Fruit fly (Drosophila melanogaster) whole organism, embryonic: ENCODE results near the gene AstA-R1.

Experiments
- ATbp ChIP-seq: fragments of 200-800 bp; sonication (Bioruptor generic); optimal IDR thresholded peaks from 2 replicates; lab custom pipeline; 2017; ENCODE audit warnings: missing biosample characterization, mild to moderate bottlenecking, missing genetic modification characterization, missing genetic modification reagents
- Aef1 ChIP-seq: fragments of 200-800 bp; sonication (Bioruptor generic); IDR thresholded peaks from 3 replicates; pipeline ENCODE4 v1.3.6; 2022; ENCODE audit warnings: missing biosample characterization, missing genetic modification characterization
- Atf-2 ChIP-seq: fragments of 200-800 bp; sonication (Bioruptor generic); optimal IDR thresholded peaks from 2 replicates; lab custom pipeline; 2016; ENCODE audit warnings: missing biosample characterization, missing genetic modification characterization
- BEAF-32 ChIP-seq: fragments of 200-800 bp; sonication (Bioruptor generic); optimal IDR thresholded peaks from 3 replicates; lab custom pipeline; 2017; ENCODE audit warnings: missing biosample characterization, missing genetic modification characterization, mild to moderate bottlenecking, moderate library complexity, missing genetic modification reagents
- CG10209 ChIP-seq: fragments of 200-800 bp; sonication (Bioruptor generic); optimal IDR thresholded peaks from 3 replicates; lab custom pipeline; 2017; ENCODE audit warnings: missing biosample characterization, mild to moderate bottlenecking, missing genetic modification characterization, missing genetic modification reagents
- CG13287 ChIP-seq: fragments of 200-800 bp; sonication (Bioruptor generic); IDR thresholded peaks from 2 replicates; pipeline ENCODE4 v1.3.6; 2022; ENCODE audit warnings: missing biosample characterization, missing genetic modification characterization; ENCODE audit not compliant: partially characterized antibody
- CG15269 ChIP-seq: fragments of 200-800 bp; sonication (Bioruptor generic); optimal IDR thresholded peaks from 2 replicates; lab custom pipeline; 2018; ENCODE audit warnings: missing biosample characterization, mild to moderate bottlenecking, missing genetic modification characterization, moderate library complexity
- CG17359 ChIP-seq: fragments of 200-800 bp; sonication (Bioruptor generic); optimal IDR thresholded peaks from 3 replicates; lab custom pipeline; 2018; ENCODE audit warnings: missing biosample characterization, mild to moderate bottlenecking, missing genetic modification characterization, moderate library complexity
- CG17802 ChIP-seq: fragments of 200-800 bp; sonication (Bioruptor generic); optimal IDR thresholded peaks from 2 replicates; lab custom pipeline; 2018; ENCODE audit warnings: missing biosample characterization, mild to moderate bottlenecking, missing genetic modification characterization, moderate library complexity
- CG18764 ChIP-seq: fragments of 200-800 bp; sonication (Bioruptor generic); optimal IDR thresholded peaks from 3 replicates; lab custom pipeline; 2016; ENCODE audit warnings: missing biosample characterization, missing genetic modification characterization
- CG2116 ChIP-seq: fragments of 200-800 bp; sonication (Bioruptor generic); optimal IDR thresholded peaks from 3 replicates; lab custom pipeline; 2018; ENCODE audit warnings: missing biosample characterization, mild to moderate bottlenecking, missing genetic modification characterization
- CG2678 ChIP-seq: fragments of 200-800 bp; sonication (Bioruptor generic); optimal IDR thresholded peaks from 3 replicates; lab custom pipeline; 2019; ENCODE audit warnings: missing biosample characterization, mild to moderate bottlenecking, missing genetic modification characterization, moderate library complexity
- CG31365 ChIP-seq: fragments of 200-800 bp; sonication (Bioruptor generic); optimal IDR thresholded peaks from 2 replicates; lab custom pipeline; 2018; ENCODE audit warnings: missing biosample characterization, mild to moderate bottlenecking, missing genetic modification characterization
- CG3407 ChIP-seq: fragments of 200-800 bp; sonication (Bioruptor generic); optimal IDR thresholded peaks from 2 replicates; lab custom pipeline; 2018; ENCODE audit warnings: missing biosample characterization, mild to moderate bottlenecking, missing genetic modification characterization
- CG43689 ChIP-seq: fragments of 200-800 bp; sonication (Bioruptor generic); IDR thresholded peaks from 2 replicates; pipeline ENCODE4 v1.3.6; 2022; ENCODE audit warnings: missing biosample characterization, missing genetic modification characterization
- CG4730 ChIP-seq: fragments of 200-800 bp; sonication (Bioruptor generic); IDR thresholded peaks from 2 replicates; pipeline ENCODE4 v1.3.6; 2022; ENCODE audit warnings: missing biosample characterization, missing genetic modification characterization
- CG7271 ChIP-seq: fragments of 200-800 bp; sonication (Bioruptor generic); optimal IDR thresholded peaks from 2 replicates; lab custom pipeline; 2018; ENCODE audit warnings: missing biosample characterization, mild to moderate bottlenecking, missing genetic modification characterization, moderate library complexity
- CG7556 ChIP-seq: fragments of 200-800 bp; sonication (Bioruptor generic); optimal IDR thresholded peaks from 2 replicates; lab custom pipeline; 2017; ENCODE audit warnings: missing biosample characterization, mild to moderate bottlenecking, missing genetic modification characterization
- CG7963 ChIP-seq: fragments of 200-800 bp; sonication (Bioruptor generic); IDR thresholded peaks from 3 replicates; pipeline ENCODE4 v1.3.6; 2022; ENCODE audit warnings: missing biosample characterization, missing genetic modification characterization; ENCODE audit not compliant: partially characterized antibody
- CG8765 ChIP-seq: fragments of 200-800 bp; sonication (Bioruptor generic); IDR thresholded peaks from 2 replicates; pipeline ENCODE4 v1.3.6; 2022; ENCODE audit warnings: missing biosample characterization, missing genetic modification characterization
- Doc3 ChIP-seq: fragments of 200-800 bp; sonication (Bioruptor generic); IDR thresholded peaks from 3 replicates; pipeline ENCODE4 v1.3.6; 2022; ENCODE audit warnings: missing biosample characterization, missing genetic modification characterization; ENCODE audit not compliant: partially characterized antibody
- H2.0 ChIP-seq: fragments of 200-800 bp; sonication (Bioruptor generic); IDR thresholded peaks from 2 replicates; pipeline ENCODE4 v1.3.6; 2022; ENCODE audit warnings: missing biosample characterization, missing genetic modification characterization
- Hmx ChIP-seq: fragments of 200-800 bp; sonication (Bioruptor generic); optimal IDR thresholded peaks from 2 replicates; lab custom pipeline; 2016; ENCODE audit warnings: missing biosample characterization, missing genetic modification characterization
- MBD-R2 ChIP-seq: fragments of 200-800 bp; sonication (Bioruptor generic); IDR thresholded peaks from 2 replicates; pipeline ENCODE4 v1.3.6; 2022; ENCODE audit warnings: missing biosample characterization, missing genetic modification characterization
- Max ChIP-seq: fragments of 200-800 bp; sonication (Bioruptor generic); optimal IDR thresholded peaks from 2 replicates; lab custom pipeline; 2016; ENCODE audit warnings: missing biosample characterization, mild to moderate bottlenecking, missing genetic modification characterization
- Med ChIP-seq: fragments of 200-800 bp; sonication (Bioruptor generic); peaks from one replicate; lab custom pipeline; 2016; ENCODE audit warnings: missing biosample characterization, missing genetic modification characterization, mild to moderate bottlenecking, inconsistent platforms, moderate library complexity
- Mrtf ChIP-seq: fragments of 200-800 bp; sonication (Bioruptor generic); IDR thresholded peaks from 3 replicates; pipeline ENCODE4 v1.3.6; 2022; ENCODE audit warnings: missing biosample characterization, missing genetic modification characterization
- Ptx1 ChIP-seq: fragments of 200-800 bp; sonication (Bioruptor generic); IDR thresholded peaks from 2 replicates; pipeline ENCODE4 v1.3.6; 2022; ENCODE audit warnings: missing biosample characterization, missing genetic modification characterization
- Sin3A ChIP-seq: fragments of >200 bp; optimal IDR thresholded peaks from 2 replicates; lab custom pipeline; 2018
- Trl ChIP-seq, 3 experiments: fragments of >200 bp in 2 of 3; fragments of 200-800 bp in 1 of 3; sonication (Bioruptor generic) in 1 of 3; optimal IDR thresholded peaks; 2 replicates in 1 of 3; 3 replicates in 2 of 3; lab custom pipeline; 2016 to 2017; ENCODE audit warnings: missing biosample characterization in 1 of 3, missing genetic modification characterization in 1 of 3
- bsh ChIP-seq, 2 experiments: fragments of 200-800 bp; sonication (Bioruptor generic); optimal IDR thresholded peaks; 2 replicates each; lab custom pipeline; 2017 to 2018; ENCODE audit warnings: mild to moderate bottlenecking in 2 of 2, missing biosample characterization in 2 of 2, missing genetic modification characterization in 2 of 2, moderate library complexity in 1 of 2
- btn ChIP-seq: fragments of 200-800 bp; sonication (Bioruptor generic); optimal IDR thresholded peaks from 2 replicates; lab custom pipeline; 2016; ENCODE audit warnings: missing biosample characterization, missing genetic modification characterization
- chif ChIP-seq, 2 experiments: fragments of 200-800 bp; sonication (Bioruptor generic); optimal IDR thresholded peaks; 3 replicates each; lab custom pipeline; 2016; ENCODE audit warnings: missing biosample characterization in 2 of 2, missing genetic modification characterization in 2 of 2
- ci ChIP-seq: fragments of 200-800 bp; sonication (Bioruptor generic); IDR thresholded peaks from 3 replicates; pipeline ENCODE4 v1.3.6; 2022; ENCODE audit warnings: missing biosample characterization, missing genetic modification characterization
- crol ChIP-seq: fragments of 200-800 bp; sonication (Bioruptor generic); IDR thresholded peaks from 2 replicates; pipeline ENCODE4 v1.3.6; 2022; ENCODE audit warnings: missing biosample characterization, missing genetic modification characterization
- dmrt11E ChIP-seq: fragments of 200-800 bp; sonication (Bioruptor generic); optimal IDR thresholded peaks from 3 replicates; lab custom pipeline; 2018; ENCODE audit warnings: missing biosample characterization, mild to moderate bottlenecking, missing genetic modification characterization, moderate library complexity
- exex ChIP-seq: fragments of 200-800 bp; sonication (Bioruptor generic); optimal IDR thresholded peaks from 4 replicates; lab custom pipeline; 2018; ENCODE audit warnings: missing biosample characterization, mild to moderate bottlenecking, missing genetic modification characterization, moderate library complexity
- fd102C ChIP-seq: fragments of 200-800 bp; sonication (Bioruptor generic); optimal IDR thresholded peaks from 2 replicates; lab custom pipeline; 2018; ENCODE audit warnings: missing biosample characterization, mild to moderate bottlenecking, missing genetic modification characterization, moderate library complexity
- gcm ChIP-seq: fragments of 200-800 bp; sonication (Bioruptor generic); optimal IDR thresholded peaks from 2 replicates; lab custom pipeline; 2019; ENCODE audit warnings: missing biosample characterization, mild to moderate bottlenecking, missing genetic modification characterization, moderate library complexity
- gem ChIP-seq: fragments of 200-800 bp; sonication (Bioruptor generic); optimal IDR thresholded peaks from 2 replicates; lab custom pipeline; 2019; ENCODE audit warnings: missing biosample characterization, mild to moderate bottlenecking, missing genetic modification characterization, moderate library complexity
- ken ChIP-seq: fragments of 200-800 bp; sonication (Bioruptor generic); IDR thresholded peaks from 3 replicates; pipeline ENCODE4 v1.3.6; 2022; ENCODE audit warnings: missing biosample characterization, missing genetic modification characterization
- klu ChIP-seq: fragments of 200-800 bp; sonication (Bioruptor generic); IDR thresholded peaks from 2 replicates; pipeline ENCODE4 v1.3.6; 2022; ENCODE audit warnings: missing biosample characterization, missing genetic modification characterization
- lilli ChIP-seq: fragments of 200-800 bp; sonication (Bioruptor generic); optimal IDR thresholded peaks from 3 replicates; lab custom pipeline; 2016; ENCODE audit warnings: missing biosample characterization, missing genetic modification characterization
- p53 ChIP-seq: fragments of 200-800 bp; sonication (Bioruptor generic); optimal IDR thresholded peaks from 2 replicates; lab custom pipeline; 2016; ENCODE audit warnings: missing biosample characterization, missing genetic modification characterization
- pita ChIP-seq: fragments of 200-800 bp; sonication (Bioruptor generic); optimal IDR thresholded peaks from 2 replicates; lab custom pipeline; 2017; ENCODE audit warnings: missing biosample characterization, mild to moderate bottlenecking, missing genetic modification characterization
- pros ChIP-seq: fragments of 200-800 bp; sonication (Bioruptor generic); optimal IDR thresholded peaks from 3 replicates; lab custom pipeline; 2019; ENCODE audit warnings: missing biosample characterization, mild to moderate bottlenecking, missing genetic modification characterization, moderate library complexity
- sens ChIP-seq: fragments of 200-800 bp; sonication (Bioruptor generic); peaks from one replicate; lab custom pipeline; 2016; ENCODE audit warnings: missing biosample characterization, missing genetic modification characterization
- slou ChIP-seq: fragments of 200-800 bp; sonication (Bioruptor generic); optimal IDR thresholded peaks from 3 replicates; lab custom pipeline; 2016; ENCODE audit warnings: missing biosample characterization, missing genetic modification characterization
- unpg ChIP-seq: fragments of 200-800 bp; sonication (Bioruptor generic); optimal IDR thresholded peaks from 3 replicates; lab custom pipeline; 2018; ENCODE audit warnings: missing biosample characterization, mild to moderate bottlenecking, missing genetic modification characterization, moderate library complexity
- vfl ChIP-seq: fragments of 200-800 bp; sonication (Bioruptor generic); optimal IDR thresholded peaks from 2 replicates; lab custom pipeline; 2016; ENCODE audit warnings: missing biosample characterization, missing genetic modification characterization

Gene AstA-R1

DNA sequence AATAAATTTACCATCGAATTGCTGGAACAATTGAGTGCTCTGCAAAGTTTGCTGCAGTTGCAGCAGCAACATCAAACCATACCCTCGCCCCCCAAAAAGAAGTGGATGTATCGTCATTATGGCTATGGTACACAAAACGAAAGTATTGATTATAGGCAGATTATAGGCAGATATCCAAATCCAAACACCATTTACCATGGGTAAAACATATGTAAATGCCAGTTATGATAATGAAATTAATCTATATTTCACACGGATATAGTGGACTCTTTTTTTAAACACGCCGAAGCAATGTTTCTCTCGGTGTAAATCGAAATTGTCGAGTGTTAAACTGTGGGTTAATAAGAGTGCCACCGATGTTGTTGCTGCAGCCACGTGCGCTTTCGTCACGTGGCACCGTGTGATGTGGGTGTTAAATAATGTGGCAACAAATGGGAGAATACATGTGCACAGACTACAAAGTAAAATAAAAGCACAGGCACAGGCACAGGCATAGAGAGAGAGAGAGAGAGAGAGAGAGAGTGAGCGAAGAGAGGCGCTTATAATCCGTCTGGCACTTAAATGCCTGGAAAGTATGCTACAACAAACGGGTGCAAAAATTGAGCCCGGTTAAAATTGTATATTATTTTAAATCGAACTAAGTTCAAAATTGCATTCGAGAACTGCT lies 122.3 kb downstream of the AstA-R1 start (continued):
- TF ChIP-seq Trl (optimal IDR thresholded peaks at IDR 0.05; lab: Kevin White, UChicago), result peak; percentile 65 to 85
- no peak for TF ChIP-seq Trl (GFP tag; optimal IDR thresholded peaks at IDR 0.05; lab: Kevin White, UChicago)
- no peak for TF ChIP-seq CG17802 (tag; lab: Kevin White, UChicago)
- no peak for TF ChIP-seq Sin3A
- TF ChIP-seq CG2116 (GFP tag; lab: Kevin White, UChicago), result no peak
- TF ChIP-seq BEAF-32 (GFP tag; lab: Kevin White, UChicago), result no peak
- no peak for TF ChIP-seq CG4730
- TF ChIP-seq CG18764 (GFP tag; lab: Kevin White, UChicago), result no peak
- TF ChIP-seq CG7271 (tag; lab: Kevin White, UChicago), result no peak
- TF ChIP-seq ATbp (GFP tag; lab: Kevin White, UChicago), result no peak
- TF ChIP-seq Med (GFP tag; lab: Kevin White, UChicago), result peak; percentile 65
- no peak for TF ChIP-seq lilli (GFP tag; lab: Kevin White, UChicago)
- peak in 1 of 2 experiments; percentile 58 for TF ChIP-seq bsh (GFP tag; optimal IDR thresholded peaks at IDR 0.05; lab: Kevin White, UChicago)
- no peak for TF ChIP-seq p53
- no peak for TF ChIP-seq H2.0 (GFP tag; lab: Robert Waterston, UW)
- TF ChIP-seq CG31365 (tag; lab: Kevin White, UChicago), result no peak
- peak; percentile 79 for TF ChIP-seq sens (GFP tag; lab: Kevin White, UChicago)
- no peak for TF ChIP-seq MBD-R2
- no peak for TF ChIP-seq ken (GFP tag; lab: Robert Waterston, UW)
- no peak for TF ChIP-seq Max (GFP tag; lab: Kevin White, UChicago)
- TF ChIP-seq Aef1 (GFP tag; lab: Robert Waterston, UW), result no peak
- no peak for TF ChIP-seq Hmx (GFP tag; lab: Kevin White, UChicago)
- TF ChIP-seq btn, result no peak
- TF ChIP-seq CG7963 (GFP tag; lab: Robert Waterston, UW), result no peak
- TF ChIP-seq Mrtf (GFP tag; lab: Robert Waterston, UW), result no peak
- no peak for TF ChIP-seq CG43689 (GFP tag; lab: Robert Waterston, UW)
- TF ChIP-seq ci (GFP tag; lab: Robert Waterston, UW), result no peak
- TF ChIP-seq pita (GFP tag; lab: Kevin White, UChicago), result no peak
- no peak for TF ChIP-seq Doc3
- no peak for TF ChIP-seq Atf-2 (GFP tag; lab: Kevin White, UChicago)
- no peak for TF ChIP-seq CG3407 (GFP tag; lab: Kevin White, UChicago)
- TF ChIP-seq fd102C, result no peak
- peak; percentile 5 for TF ChIP-seq gcm (GFP tag; lab: Kevin White, UChicago)
- no peak for TF ChIP-seq crol (GFP tag; lab: Robert Waterston, UW)
- TF ChIP-seq CG15269 (tag; lab: Kevin White, UChicago), result no peak
- TF ChIP-seq CG2678 (tag; lab: Kevin White, UChicago), result no peak
- no peak for TF ChIP-seq vfl
- TF ChIP-seq chif (GFP tag; optimal IDR thresholded peaks at IDR 0.05; lab: Kevin White, UChicago), result peak in 1 of 2 experiments; percentile 8
- no peak for TF ChIP-seq CG10209 (GFP tag; lab: Kevin White, UChicago)
- no peak for TF ChIP-seq CG13287
- peak; percentile 19 for TF ChIP-seq CG17359 (tag; lab: Kevin White, UChicago)
- TF ChIP-seq Ptx1 (GFP tag; lab: Robert Waterston, UW), result no peak
- no peak for TF ChIP-seq klu (GFP tag; lab: Robert Waterston, UW)
- no peak for TF ChIP-seq CG7556 (GFP tag; lab: Kevin White, UChicago)
- no peak for TF ChIP-seq exex (tag; lab: Kevin White, UChicago)
- TF ChIP-seq gem, result peak; percentile 44
- TF ChIP-seq dmrt11E (tag; lab: Kevin White, UChicago), result peak; percentile 18
- TF ChIP-seq CG8765 (GFP tag; lab: Robert Waterston, UW), result no peak
- no peak for TF ChIP-seq slou (GFP tag; lab: Kevin White, UChicago)
- peak; percentile 32 for TF ChIP-seq unpg (GFP tag; lab: Kevin White, UChicago)
- no peak for TF ChIP-seq pros
